Fruit fly (Drosophila melanogaster): ENCODE data around the gene fbl.

The fbl gene

DNA sequence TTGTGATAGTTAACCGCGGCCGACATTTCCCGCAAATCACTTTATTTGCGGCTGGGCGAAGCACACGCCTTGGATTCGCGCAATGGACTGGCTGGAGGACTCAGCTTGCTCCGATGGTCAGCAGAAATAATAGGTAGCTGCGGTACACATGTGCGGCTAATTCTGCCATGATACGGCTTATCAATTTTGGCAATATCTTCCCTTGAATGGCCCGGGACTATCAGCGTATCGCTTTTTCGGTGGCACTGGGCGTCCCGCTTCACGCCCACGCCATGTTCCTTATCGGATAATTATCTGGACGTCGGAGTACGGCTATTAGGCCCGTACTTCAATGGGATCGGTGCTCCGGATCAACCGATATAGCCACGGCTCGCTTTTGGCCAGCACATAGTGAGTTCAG, 18.2 kb upstream of the fbl start:
- TF ChIP-seq psq (optimal IDR thresholded peaks at IDR 0.05) (no peak), ttk (optimal IDR thresholded peaks at IDR 0.05) (no peak), Myc (optimal IDR thresholded peaks at IDR 0.05) (no peak), Sin3A (optimal IDR thresholded peaks at IDR 0.05) (no peak), insv (optimal IDR thresholded peaks at IDR 0.05) (no peak)

DNA sequence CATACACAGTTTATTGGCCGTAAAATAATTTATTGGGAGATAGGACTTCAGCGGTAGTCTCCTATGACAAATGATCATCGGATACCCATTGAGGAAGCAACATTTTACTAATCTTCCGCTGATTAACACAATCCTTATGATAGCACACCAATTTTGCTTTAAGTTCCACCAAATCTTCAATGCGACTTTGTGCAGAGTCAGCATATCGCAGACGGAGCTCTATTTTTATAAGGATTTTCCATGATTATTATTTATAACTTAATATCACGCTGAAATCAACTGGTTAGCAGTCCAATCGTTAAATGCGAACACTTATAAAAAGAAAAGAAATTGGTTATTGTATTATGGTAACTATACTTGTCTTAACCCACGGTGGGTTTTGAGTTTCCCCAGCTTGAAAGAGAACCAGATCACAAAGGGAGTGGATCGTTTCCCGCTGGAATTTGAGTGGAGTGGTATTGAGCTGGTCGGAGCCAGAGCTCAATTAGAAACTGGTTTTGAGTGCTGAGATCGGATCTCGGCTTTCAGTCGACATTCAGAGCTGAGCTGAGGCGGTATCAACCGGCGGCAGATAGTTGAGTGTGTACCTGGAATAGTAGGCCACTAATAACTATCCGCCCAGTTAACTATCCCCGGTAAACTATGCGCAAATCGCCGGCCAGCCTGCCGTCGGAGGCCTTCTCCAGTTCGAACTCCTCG, 17.4 kb upstream of the fbl start, which contains the start of the genes Toll-9 and in:
Toll-9 (minus strand) TSS at position 51 of the 699 bp plus-strand sequence.
in (plus strand) TSS at position 525 of the 699 bp plus-strand sequence.
- no peak for TF ChIP-seq Sin3A (optimal IDR thresholded peaks at IDR 0.05)
- TF ChIP-seq Myc (optimal IDR thresholded peaks at IDR 0.05): no peak
- no peak for TF ChIP-seq insv (optimal IDR thresholded peaks at IDR 0.05)
- TF ChIP-seq h (optimal IDR thresholded peaks at IDR 0.05): no peak
- TF ChIP-seq psq (optimal IDR thresholded peaks at IDR 0.05): no peak
- TF ChIP-seq ttk (optimal IDR thresholded peaks at IDR 0.05): no peak

- TF ChIP-seq ttk (optimal IDR thresholded peaks at IDR 0.05) (no peak), insv (optimal IDR thresholded peaks at IDR 0.05) (no peak), h (optimal IDR thresholded peaks at IDR 0.05) (no peak), psq (optimal IDR thresholded peaks at IDR 0.05) (no peak), Sin3A (optimal IDR thresholded peaks at IDR 0.05) (no peak), Myc (optimal IDR thresholded peaks at IDR 0.05) (no peak)
Observed at dm6 chr3L:20370013-20370412, 14.2 kb upstream of the fbl start, which contains the start of gene CG13247. Gene CG13247 (plus strand): TSS chr3L:20370313.

- TF ChIP-seq Sin3A (optimal IDR thresholded peaks at IDR 0.05) (no peak), h (optimal IDR thresholded peaks at IDR 0.05) (no peak), ttk (optimal IDR thresholded peaks at IDR 0.05) (no peak), Myc (optimal IDR thresholded peaks at IDR 0.05) (no peak), insv (optimal IDR thresholded peaks at IDR 0.05) (no peak)
Observed at dm6 chr3L:20375467-20375866, 8.8 kb upstream of the fbl start.

DNA sequence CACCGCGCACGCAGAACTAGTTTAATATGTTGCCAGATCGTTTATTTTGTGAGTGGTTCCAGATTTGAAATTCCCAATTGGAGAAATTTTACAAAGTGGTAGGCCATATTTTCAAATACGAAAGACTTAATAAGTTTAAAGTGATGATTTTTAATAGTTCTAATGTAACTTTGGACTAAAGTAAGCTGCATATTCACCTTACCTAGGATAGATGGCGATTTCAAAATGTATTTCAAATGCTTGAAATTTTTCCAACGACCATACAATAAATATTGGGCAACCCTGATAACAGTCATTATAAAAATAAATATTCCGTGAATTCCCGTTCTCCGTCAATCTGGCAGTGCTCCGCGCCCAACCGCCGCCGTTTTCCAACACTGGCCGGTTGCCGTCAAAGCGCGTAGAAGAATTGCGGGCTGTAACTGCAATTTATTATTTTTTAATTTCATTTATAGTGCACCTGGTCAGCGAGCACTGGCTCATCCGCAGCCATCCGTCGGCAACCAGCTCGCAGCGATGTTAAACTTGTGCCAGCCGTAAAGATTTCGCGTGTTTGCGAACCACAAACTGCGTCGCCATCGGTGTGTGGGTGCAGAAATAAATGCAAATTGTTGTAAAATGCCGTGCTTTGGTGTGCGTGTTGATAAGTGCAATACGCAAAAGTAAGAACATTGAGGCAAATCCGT, 8.2 kb upstream of the fbl start, which contains the start of the genes Ide and RhoBTB:
Ide (minus strand) TSS at position 19 of the 686 bp plus-strand sequence.
RhoBTB (plus strand) TSS at position 365 of the 686 bp plus-strand sequence.
- TF ChIP-seq ttk (optimal IDR thresholded peaks at IDR 0.05) (no peak), psq (optimal IDR thresholded peaks at IDR 0.05) (no peak), h (optimal IDR thresholded peaks at IDR 0.05) (no peak), Myc (optimal IDR thresholded peaks at IDR 0.05) (no peak), Sin3A (optimal IDR thresholded peaks at IDR 0.05) (no peak), insv (optimal IDR thresholded peaks at IDR 0.05) (no peak)

DNA sequence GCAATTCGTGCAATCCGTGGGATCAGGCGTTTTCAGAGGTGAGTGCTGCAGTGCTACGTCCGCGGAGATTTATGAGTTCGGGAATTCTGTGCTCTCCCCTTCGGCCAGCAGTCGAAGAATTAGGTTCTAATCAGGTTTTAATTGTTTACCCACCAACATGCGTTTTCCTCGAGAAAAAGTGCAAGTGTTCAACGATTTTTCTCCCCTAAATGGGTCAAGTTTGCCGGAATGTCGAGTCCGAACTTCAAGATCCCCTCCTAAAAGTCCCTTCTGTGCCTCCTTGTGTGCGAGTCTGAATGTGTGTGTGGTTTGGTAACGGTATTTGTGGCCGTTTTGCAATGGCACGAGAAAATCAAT, 7.7 kb upstream of the fbl start:
- no peak for TF ChIP-seq psq (optimal IDR thresholded peaks at IDR 0.05)

DNA sequence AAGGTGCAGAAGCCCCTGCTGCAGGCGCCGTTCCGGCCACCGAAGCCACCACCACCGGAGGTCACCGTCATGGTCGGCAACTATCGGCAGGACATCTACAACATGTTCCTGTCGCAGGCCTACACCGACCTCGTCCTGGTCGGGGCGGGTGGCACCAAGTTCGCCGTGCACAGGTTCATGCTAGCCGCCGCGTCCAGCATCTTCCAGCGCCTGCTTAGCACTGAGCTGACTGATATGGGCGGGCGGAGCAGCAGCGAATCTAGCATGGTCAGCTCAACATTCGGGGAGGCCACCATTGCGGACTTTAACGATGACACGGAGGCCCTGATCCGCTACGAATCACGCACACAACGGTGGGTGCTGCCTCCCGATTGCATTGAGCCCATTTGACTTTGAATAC, 4.7 kb upstream of the fbl start:
- TF ChIP-seq h (optimal IDR thresholded peaks at IDR 0.05) (no peak), Sin3A (optimal IDR thresholded peaks at IDR 0.05) (no peak), Myc (optimal IDR thresholded peaks at IDR 0.05) (no peak), psq (optimal IDR thresholded peaks at IDR 0.05) (no peak), insv (optimal IDR thresholded peaks at IDR 0.05) (no peak), ttk (optimal IDR thresholded peaks at IDR 0.05) (no peak)

- no peak for TF ChIP-seq Myc (optimal IDR thresholded peaks at IDR 0.05)
- TF ChIP-seq Sin3A (optimal IDR thresholded peaks at IDR 0.05): no peak
- TF ChIP-seq h (optimal IDR thresholded peaks at IDR 0.05): no peak
- no peak for TF ChIP-seq ttk (optimal IDR thresholded peaks at IDR 0.05)
- TF ChIP-seq insv (optimal IDR thresholded peaks at IDR 0.05): no peak
- TF ChIP-seq psq (optimal IDR thresholded peaks at IDR 0.05): no peak
Observed at dm6 chr3L:20385006-20385405, 777 bp downstream of the fbl start.

- TF ChIP-seq h (optimal IDR thresholded peaks at IDR 0.05) (no peak), psq (optimal IDR thresholded peaks at IDR 0.05) (no peak), ttk (optimal IDR thresholded peaks at IDR 0.05) (no peak), insv (optimal IDR thresholded peaks at IDR 0.05) (no peak), Sin3A (optimal IDR thresholded peaks at IDR 0.05) (no peak), Myc (optimal IDR thresholded peaks at IDR 0.05) (no peak)
Observed at dm6 chr3L:20385408-20385807, 1.2 kb downstream of the fbl start.

dm6 chr3L:20385969-20386370, 1.7 kb downstream of the fbl start:
- TF ChIP-seq ttk (optimal IDR thresholded peaks at IDR 0.05) (no peak), insv (optimal IDR thresholded peaks at IDR 0.05) (no peak), Myc (optimal IDR thresholded peaks at IDR 0.05) (no peak)

dm6 chr3L:20387038-20387842, 3.0 kb downstream of the fbl start:
- TF ChIP-seq ttk (optimal IDR thresholded peaks at IDR 0.05) (no peak), h (optimal IDR thresholded peaks at IDR 0.05) (no peak)

DNA sequence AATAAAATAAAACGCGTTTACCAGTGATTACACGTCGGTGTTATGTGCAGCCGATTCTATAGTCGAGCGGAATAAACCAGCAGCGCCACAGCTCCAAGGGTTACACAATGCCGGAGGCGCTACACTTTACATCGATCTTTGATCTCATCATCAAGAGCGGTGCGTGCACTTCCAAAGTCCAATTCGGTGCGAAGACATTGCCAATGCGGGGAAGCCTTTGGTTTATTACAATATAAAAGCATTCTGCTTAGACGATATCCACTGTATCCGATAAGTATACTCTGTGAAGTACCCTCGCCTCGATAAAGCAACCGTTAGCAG, 3.6 kb downstream of the fbl start:
- no peak for TF ChIP-seq h (optimal IDR thresholded peaks at IDR 0.05)
- TF ChIP-seq Sin3A (optimal IDR thresholded peaks at IDR 0.05): no peak
- TF ChIP-seq ttk (optimal IDR thresholded peaks at IDR 0.05): no peak
- no peak for TF ChIP-seq psq (optimal IDR thresholded peaks at IDR 0.05)
- TF ChIP-seq Myc (optimal IDR thresholded peaks at IDR 0.05): no peak
- TF ChIP-seq insv (optimal IDR thresholded peaks at IDR 0.05): no peak

All from Kc167 (cell line).